Fruit fly (Drosophila melanogaster) S2 (cell line): ENCODE measurements around the gene NdufA3.

ENCODE experiments used
- CG8478 ChIP-seq: fragments of >200 bp; optimal IDR thresholded peaks from 2 replicates; lab custom pipeline; 2018
- CTCF ChIP-seq, 2 experiments: fragments of >200 bp; optimal IDR thresholded peaks; 2 replicates each; lab custom pipeline; 2018

dm6 chrX:9190555-9191184, 30.8 kb upstream of the NdufA3 start, which contains the start of gene CG12115:
- no peak for TF ChIP-seq CG8478 (lab: Kevin White, UChicago)
- TF ChIP-seq CTCF (optimal IDR thresholded peaks at IDR 0.05; lab: Kevin White, UChicago): no peak
